Fruit fly (Drosophila melanogaster) whole organism, embryonic: ENCODE measurements around the gene CG9782.

Experiments
- Bdp1 ChIP-seq: fragments of 200-800 bp; sonication (Bioruptor generic); optimal IDR thresholded peaks from 3 replicates; lab custom pipeline; 2016; ENCODE audit warnings: missing biosample characterization, missing genetic modification characterization
- Bteb2 ChIP-seq: fragments of 200-800 bp; sonication (Bioruptor generic); optimal IDR thresholded peaks from 2 replicates; lab custom pipeline; 2016; ENCODE audit warnings: missing biosample characterization, missing genetic modification characterization
- CG10543 ChIP-seq: fragments of 200-800 bp; sonication (Bioruptor generic); optimal IDR thresholded peaks from 3 replicates; lab custom pipeline; 2017; ENCODE audit warnings: missing biosample characterization, mild to moderate bottlenecking, missing genetic modification characterization, moderate library complexity
- CG10654 ChIP-seq: fragments of 200-800 bp; sonication (Bioruptor generic); optimal IDR thresholded peaks from 2 replicates; lab custom pipeline; 2016; ENCODE audit warnings: missing biosample characterization, missing genetic modification characterization
- CG11247 ChIP-seq: fragments of 200-800 bp; sonication (Bioruptor generic); IDR thresholded peaks from 2 replicates; pipeline ENCODE4 v1.3.6; 2022; ENCODE audit warnings: missing biosample characterization, missing genetic modification characterization
- CG11504 ChIP-seq: fragments of 200-800 bp; sonication (Bioruptor generic); optimal IDR thresholded peaks from 3 replicates; lab custom pipeline; 2019; ENCODE audit warnings: missing biosample characterization, mild to moderate bottlenecking, missing genetic modification characterization, moderate library complexity
- CG12236 ChIP-seq: fragments of 200-800 bp; sonication (Bioruptor generic); optimal IDR thresholded peaks from 2 replicates; lab custom pipeline; 2016; ENCODE audit warnings: missing biosample characterization, missing genetic modification characterization
- CG12942 ChIP-seq: fragments of 200-800 bp; sonication (Bioruptor generic); optimal IDR thresholded peaks from 3 replicates; lab custom pipeline; 2016; ENCODE audit warnings: missing biosample characterization, missing genetic modification characterization
- CG14441 ChIP-seq: fragments of 200-800 bp; sonication (Bioruptor generic); IDR thresholded peaks from 2 replicates; pipeline ENCODE4 v1.3.6; 2022; ENCODE audit warnings: missing biosample characterization, missing genetic modification characterization
- CG14860 ChIP-seq: fragments of 200-800 bp; sonication (Bioruptor generic); IDR thresholded peaks from 3 replicates; pipeline ENCODE4 v1.3.6; 2022; ENCODE audit warnings: missing biosample characterization, missing genetic modification characterization; ENCODE audit not compliant: partially characterized antibody
- CG15011 ChIP-seq: fragments of 200-800 bp; sonication (Bioruptor generic); optimal IDR thresholded peaks from 3 replicates; lab custom pipeline; 2018; ENCODE audit warnings: missing biosample characterization, mild to moderate bottlenecking, missing genetic modification characterization
- CG15514 ChIP-seq: fragments of 200-800 bp; sonication (Bioruptor generic); optimal IDR thresholded peaks from 3 replicates; lab custom pipeline; 2017; ENCODE audit warnings: missing biosample characterization, missing genetic modification characterization, mild to moderate bottlenecking, moderate library complexity, missing genetic modification reagents
- CG16813 ChIP-seq: fragments of 200-800 bp; sonication (Bioruptor generic); IDR thresholded peaks from 3 replicates; pipeline ENCODE4 v1.3.6; 2022; ENCODE audit warnings: missing biosample characterization, missing genetic modification characterization; ENCODE audit not compliant: partially characterized antibody
- CG17186 ChIP-seq: fragments of 200-800 bp; sonication (Bioruptor generic); optimal IDR thresholded peaks from 3 replicates; lab custom pipeline; 2017; ENCODE audit warnings: missing biosample characterization, missing genetic modification reagents, missing genetic modification characterization
- CG2116 ChIP-seq: fragments of 200-800 bp; sonication (Bioruptor generic); optimal IDR thresholded peaks from 3 replicates; lab custom pipeline; 2018; ENCODE audit warnings: missing biosample characterization, mild to moderate bottlenecking, missing genetic modification characterization
- CG2129 ChIP-seq: fragments of 200-800 bp; sonication (Bioruptor generic); IDR thresholded peaks from 2 replicates; pipeline ENCODE4 v1.3.6; 2022; ENCODE audit warnings: missing biosample characterization, missing genetic modification characterization; ENCODE audit not compliant: partially characterized antibody
- CG30431 ChIP-seq: fragments of 200-800 bp; sonication (Bioruptor generic); optimal IDR thresholded peaks from 2 replicates; lab custom pipeline; 2017; ENCODE audit warnings: missing biosample characterization, missing genetic modification characterization
- CG31224 ChIP-seq: fragments of 200-800 bp; sonication (Bioruptor generic); IDR thresholded peaks from 2 replicates; pipeline ENCODE4 v1.3.6; 2022; ENCODE audit warnings: missing biosample characterization, missing genetic modification characterization
- CG4360 ChIP-seq: fragments of 200-800 bp; sonication (Bioruptor generic); IDR thresholded peaks from 2 replicates; pipeline ENCODE4 v1.3.6; 2022; ENCODE audit warnings: missing biosample characterization, missing genetic modification characterization
- CG6683 ChIP-seq: fragments of 200-800 bp; sonication (Bioruptor generic); optimal IDR thresholded peaks from 2 replicates; lab custom pipeline; 2017; ENCODE audit warnings: missing biosample characterization, mild to moderate bottlenecking, missing genetic modification characterization, missing genetic modification reagents
- CG7963 ChIP-seq: fragments of 200-800 bp; sonication (Bioruptor generic); IDR thresholded peaks from 3 replicates; pipeline ENCODE4 v1.3.6; 2022; ENCODE audit warnings: missing biosample characterization, missing genetic modification characterization; ENCODE audit not compliant: partially characterized antibody
- CG8290 ChIP-seq, 3 experiments: fragments of 200-800 bp; sonication (Bioruptor generic); optimal IDR thresholded peaks; 2 replicates each; lab custom pipeline; 2016 to 2019; ENCODE audit warnings: missing biosample characterization in 3 of 3, missing genetic modification characterization in 3 of 3, mild to moderate bottlenecking in 2 of 3, moderate library complexity in 1 of 3
- CrebB ChIP-seq: fragments of 200-800 bp; sonication (Bioruptor generic); optimal IDR thresholded peaks from 3 replicates; lab custom pipeline; 2018; ENCODE audit warnings: missing biosample characterization, mild to moderate bottlenecking, missing genetic modification characterization
- Dek ChIP-seq: fragments of 200-800 bp; sonication (Bioruptor generic); optimal IDR thresholded peaks from 3 replicates; lab custom pipeline; 2019; ENCODE audit warnings: missing biosample characterization, mild to moderate bottlenecking, missing genetic modification characterization, moderate library complexity
- E2f2 ChIP-seq: fragments of 200-800 bp; sonication (Bioruptor generic); IDR thresholded peaks from 2 replicates; pipeline ENCODE4 v1.3.6; 2022; ENCODE audit warnings: missing biosample characterization, missing genetic modification characterization
- Hr51 ChIP-seq, 2 experiments: fragments of 200-800 bp; sonication (Bioruptor generic); optimal IDR thresholded peaks; 2 replicates in 1 of 2; 3 replicates in 1 of 2; lab custom pipeline; 2016 to 2018; ENCODE audit warnings: missing biosample characterization in 2 of 2, missing genetic modification characterization in 2 of 2, mild to moderate bottlenecking in 1 of 2, moderate library complexity in 1 of 2
- Lim3 ChIP-seq: fragments of 200-800 bp; sonication (Bioruptor generic); IDR thresholded peaks from 2 replicates; pipeline ENCODE4 v1.3.6; 2022; ENCODE audit warnings: missing biosample characterization, missing genetic modification characterization
- Med ChIP-seq: fragments of 200-800 bp; sonication (Bioruptor generic); peaks from one replicate; lab custom pipeline; 2016; ENCODE audit warnings: missing biosample characterization, missing genetic modification characterization, mild to moderate bottlenecking, inconsistent platforms, moderate library complexity
- NFAT ChIP-seq: fragments of 200-800 bp; sonication (Bioruptor generic); IDR thresholded peaks from 2 replicates; pipeline ENCODE4 v1.3.6; 2022; ENCODE audit warnings: missing biosample characterization, missing genetic modification characterization
- Ravus ChIP-seq: fragments of 200-800 bp; sonication (Bioruptor generic); IDR thresholded peaks from 2 replicates; pipeline ENCODE4 v1.3.6; 2022; ENCODE audit warnings: missing biosample characterization, missing genetic modification characterization
- al ChIP-seq: fragments of 200-800 bp; sonication (Bioruptor generic); IDR thresholded peaks from 2 replicates; pipeline ENCODE4 v1.3.6; 2022; ENCODE audit warnings: missing biosample characterization, missing genetic modification characterization
- ara ChIP-seq: fragments of 200-800 bp; sonication (Bioruptor generic); IDR thresholded peaks from 2 replicates; pipeline ENCODE4 v1.3.6; 2022; ENCODE audit warnings: missing biosample characterization, missing genetic modification characterization
- bab2 ChIP-seq: fragments of 200-800 bp; sonication (Bioruptor generic); optimal IDR thresholded peaks from 2 replicates; lab custom pipeline; 2016; ENCODE audit warnings: missing biosample characterization, missing genetic modification characterization
- bbx ChIP-seq: fragments of 200-800 bp; sonication (Bioruptor generic); IDR thresholded peaks from 2 replicates; pipeline ENCODE4 v1.3.6; 2022; ENCODE audit warnings: missing biosample characterization, missing genetic modification characterization; ENCODE audit not compliant: partially characterized antibody
- cg ChIP-seq: fragments of 200-800 bp; sonication (Bioruptor generic); optimal IDR thresholded peaks from 3 replicates; lab custom pipeline; 2019; ENCODE audit warnings: missing biosample characterization, mild to moderate bottlenecking, missing genetic modification characterization, moderate library complexity
- chm ChIP-seq: fragments of 200-800 bp; sonication (Bioruptor generic); IDR thresholded peaks from 2 replicates; pipeline ENCODE4 v1.3.6; 2022; ENCODE audit warnings: missing biosample characterization, missing genetic modification characterization
- chn ChIP-seq: fragments of 200-800 bp; sonication (Bioruptor generic); optimal IDR thresholded peaks from 2 replicates; lab custom pipeline; 2016; ENCODE audit warnings: missing biosample characterization, missing genetic modification characterization
- dimm ChIP-seq: fragments of 200-800 bp; sonication (Bioruptor generic); IDR thresholded peaks from 2 replicates; pipeline ENCODE4 v1.3.6; 2022; ENCODE audit warnings: missing biosample characterization, missing genetic modification characterization
- dysf ChIP-seq: fragments of 200-800 bp; sonication (Bioruptor generic); IDR thresholded peaks from 3 replicates; pipeline ENCODE4 v1.3.6; 2022; ENCODE audit warnings: missing biosample characterization, missing genetic modification characterization
- fru ChIP-seq: fragments of >200 bp; optimal IDR thresholded peaks from 2 replicates; lab custom pipeline; 2017
- gce ChIP-seq: fragments of 200-800 bp; sonication (Bioruptor generic); IDR thresholded peaks from 3 replicates; pipeline ENCODE4 v1.3.6; 2022; ENCODE audit warnings: missing biosample characterization, missing genetic modification characterization
- gfzf ChIP-seq: fragments of 200-800 bp; sonication (Bioruptor generic); optimal IDR thresholded peaks from 2 replicates; lab custom pipeline; 2016; ENCODE audit warnings: missing biosample characterization, mild to moderate bottlenecking, missing genetic modification characterization, moderate library complexity
- h ChIP-seq: fragments of >200 bp; optimal IDR thresholded peaks from 2 replicates; lab custom pipeline; 2017
- org-1 ChIP-seq: fragments of 200-800 bp; sonication (Bioruptor generic); optimal IDR thresholded peaks from 2 replicates; lab custom pipeline; 2017; ENCODE audit warnings: missing biosample characterization, missing genetic modification characterization
- pros ChIP-seq: fragments of 200-800 bp; sonication (Bioruptor generic); optimal IDR thresholded peaks from 3 replicates; lab custom pipeline; 2019; ENCODE audit warnings: missing biosample characterization, mild to moderate bottlenecking, missing genetic modification characterization, moderate library complexity
- sd ChIP-seq: fragments of 200-800 bp; sonication (Bioruptor generic); optimal IDR thresholded peaks from 3 replicates; lab custom pipeline; 2018; ENCODE audit warnings: missing biosample characterization, mild to moderate bottlenecking, missing genetic modification characterization, moderate library complexity
- tgo ChIP-seq: fragments of 200-800 bp; sonication (Bioruptor generic); IDR thresholded peaks from 3 replicates; pipeline ENCODE4 v1.3.6; 2022; ENCODE audit warnings: missing biosample characterization, missing genetic modification characterization
- unc-4 ChIP-seq: fragments of 200-800 bp; sonication (Bioruptor generic); IDR thresholded peaks from 2 replicates; pipeline ENCODE4 v1.3.6; 2022; ENCODE audit warnings: missing biosample characterization, missing genetic modification characterization; ENCODE audit not compliant: partially characterized antibody
- wdn ChIP-seq: fragments of 200-800 bp; sonication (Bioruptor generic); IDR thresholded peaks from 2 replicates; pipeline ENCODE4 v1.3.6; 2022; ENCODE audit warnings: missing biosample characterization, missing genetic modification characterization
- z ChIP-seq: fragments of 200-800 bp; sonication (Bioruptor generic); IDR thresholded peaks from 3 replicates; pipeline ENCODE4 v1.3.6; 2022; ENCODE audit warnings: missing biosample characterization, missing genetic modification characterization
- zfh1 ChIP-seq: fragments of 200-800 bp; sonication (Bioruptor generic); IDR thresholded peaks from 3 replicates; pipeline ENCODE4 v1.3.6; 2022; ENCODE audit warnings: missing biosample characterization, missing genetic modification characterization

CG9782 gene

dm6 chrX:16598336-16598977 lies 22.9 kb downstream of the CG9782 start (continued):
- no peak for TF ChIP-seq gce (GFP tag; lab: Robert Waterston, UW)
- no peak for TF ChIP-seq cg (GFP tag; lab: Kevin White, UChicago)
- no peak for TF ChIP-seq unc-4 (GFP tag; lab: Robert Waterston, UW)
- no peak for TF ChIP-seq Dek (tag; lab: Kevin White, UChicago)
- no peak for TF ChIP-seq dimm (GFP tag; lab: Robert Waterston, UW)
- TF ChIP-seq ara (GFP tag; lab: Robert Waterston, UW): no peak
- TF ChIP-seq CG14441: no peak
- no peak for TF ChIP-seq CG10654 (GFP tag; lab: Kevin White, UChicago)
- TF ChIP-seq org-1 (GFP tag; lab: Kevin White, UChicago): no peak
- no peak for TF ChIP-seq dysf
- no peak for TF ChIP-seq wdn (GFP tag; lab: Robert Waterston, UW)
- TF ChIP-seq NFAT: no peak
- TF ChIP-seq bbx (GFP tag; lab: Robert Waterston, UW): peak; percentile 9; the same call in 1 of the 2 replicates
- no peak for TF ChIP-seq Bteb2 (GFP tag; lab: Kevin White, UChicago)
- no peak for TF ChIP-seq chn (GFP tag; lab: Kevin White, UChicago)
- no peak for TF ChIP-seq CG30431 (GFP tag; lab: Kevin White, UChicago)
- TF ChIP-seq CG31224 (GFP tag; lab: Robert Waterston, UW): no peak
- TF ChIP-seq CG7963 (GFP tag; lab: Robert Waterston, UW): no peak
- no peak for TF ChIP-seq CG14860 (GFP tag; lab: Robert Waterston, UW)
- no peak for TF ChIP-seq CG12236
- TF ChIP-seq gfzf (GFP tag; lab: Kevin White, UChicago): peak; percentile 56
- peak; percentile 99 for TF ChIP-seq CG4360 (GFP tag; lab: Robert Waterston, UW)
- TF ChIP-seq sd (tag; lab: Kevin White, UChicago): no peak
- no peak for TF ChIP-seq Lim3 (GFP tag; lab: Robert Waterston, UW)
- no peak for TF ChIP-seq CG10543 (GFP tag; lab: Kevin White, UChicago)
- no peak for TF ChIP-seq CG11247 (GFP tag; lab: Robert Waterston, UW)
- no peak for TF ChIP-seq bab2 (GFP tag; lab: Kevin White, UChicago)
- TF ChIP-seq Ravus (GFP tag; lab: Robert Waterston, UW): no peak
- TF ChIP-seq CG11504: no peak
- no peak for TF ChIP-seq CG17186 (GFP tag; lab: Kevin White, UChicago)
- peak; percentile 65 for TF ChIP-seq Med (GFP tag; lab: Kevin White, UChicago)
- no peak for TF ChIP-seq Bdp1 (GFP tag; lab: Kevin White, UChicago)
- no peak for TF ChIP-seq zfh1
- no peak for TF ChIP-seq chm (GFP tag; lab: Robert Waterston, UW)
- no peak for TF ChIP-seq al (GFP tag; lab: Robert Waterston, UW)
- peak; percentile 75 for TF ChIP-seq E2f2 (GFP tag; lab: Robert Waterston, UW)
- TF ChIP-seq tgo (GFP tag; lab: Robert Waterston, UW): no peak
- TF ChIP-seq CrebB (tag; lab: Kevin White, UChicago): peak; percentile 5
- no peak for TF ChIP-seq CG12942 (GFP tag; lab: Kevin White, UChicago)
- TF ChIP-seq pros (GFP tag; lab: Kevin White, UChicago): no peak
- TF ChIP-seq CG2129 (GFP tag; lab: Robert Waterston, UW): no peak
- TF ChIP-seq CG15011 (GFP tag; lab: Kevin White, UChicago): no peak
- TF ChIP-seq fru (lab: Kevin White, UChicago): no peak
- no peak for TF ChIP-seq Hr51 (GFP tag; optimal IDR thresholded peaks at IDR 0.05; lab: Kevin White, UChicago)
- no peak for TF ChIP-seq z
- TF ChIP-seq CG2116 (GFP tag; lab: Kevin White, UChicago): peak; percentile 30
- no peak for TF ChIP-seq CG6683 (GFP tag; lab: Kevin White, UChicago)
- no peak for TF ChIP-seq CG8290 (GFP tag; optimal IDR thresholded peaks at IDR 0.05; lab: Kevin White, UChicago)
- peak in 1 of 2 experiments; percentile 47 for TF ChIP-seq CG8290 (tag; optimal IDR thresholded peaks at IDR 0.05; lab: Kevin White, UChicago)
- TF ChIP-seq h: no peak
- TF ChIP-seq CG16813 (GFP tag; lab: Robert Waterston, UW): no peak
- TF ChIP-seq CG15514 (GFP tag; lab: Kevin White, UChicago): peak; percentile 10
